Worm (Caenorhabditis elegans) whole organism, late embryonic: ENCODE measurements around the gene C25E10.12.

Source experiments
- T23F11.4 ChIP-seq: fragments of 200-800 bp; sonication (Bioruptor generic); optimal IDR thresholded peaks from 2 replicates; lab custom pipeline; 2018; ENCODE audit warnings: mild to moderate bottlenecking, missing genetic modification characterization, missing compliant biosample characterization
- ama-1 ChIP-seq: fragments of 150-350 bp; optimal IDR thresholded peaks from 2 replicates; lab custom pipeline; 2014
- ceh-19 ChIP-seq: fragments of 200-800 bp; sonication (Bioruptor generic); optimal IDR thresholded peaks from 2 replicates; lab custom pipeline; 2018; ENCODE audit warnings: mild to moderate bottlenecking, missing genetic modification characterization, missing compliant biosample characterization
- ceh-34 ChIP-seq: sonication (generic microtip); optimal IDR thresholded peaks from 2 replicates; lab custom pipeline; 2016; ENCODE audit warnings: mild to moderate bottlenecking, missing genetic modification characterization, missing compliant biosample characterization
- elt-2 ChIP-seq: sonication (generic microtip); optimal IDR thresholded peaks from 2 replicates; lab custom pipeline; 2016; ENCODE audit warnings: missing genetic modification reagents, missing genetic modification characterization, missing compliant biosample characterization
- ets-4 ChIP-seq: sonication (generic microtip); optimal IDR thresholded peaks from 2 replicates; lab custom pipeline; 2016; ENCODE audit warnings: missing genetic modification characterization, missing compliant biosample characterization
- fkh-10 ChIP-seq: fragments of 150-350 bp; optimal IDR thresholded peaks from 2 replicates; lab custom pipeline; 2014; ENCODE audit warnings: missing biosample characterization, missing genetic modification reagents, missing genetic modification characterization
- fkh-6 ChIP-seq: sonication (generic microtip); optimal IDR thresholded peaks from 2 replicates; lab custom pipeline; 2016; ENCODE audit warnings: missing genetic modification characterization, missing compliant biosample characterization
- nhr-11 ChIP-seq: fragments of 150-350 bp; optimal IDR thresholded peaks from 2 replicates; lab custom pipeline; 2014; ENCODE audit warnings: missing biosample characterization, missing genetic modification characterization
- rnt-1 ChIP-seq: sonication (generic microtip); optimal IDR thresholded peaks from 2 replicates; lab custom pipeline; 2016; ENCODE audit warnings: missing genetic modification characterization, missing compliant biosample characterization
- tbx-7 ChIP-seq: sonication (generic microtip); optimal IDR thresholded peaks from 2 replicates; lab custom pipeline; 2016; ENCODE audit warnings: missing genotype, missing genetic modification characterization, missing compliant biosample characterization
- unc-3 ChIP-seq, 2 experiments: fragments of 200-800 bp in 1 of 2; sonication (Bioruptor generic) in 1 of 2; sonication (generic microtip) in 1 of 2; conservative IDR thresholded peaks in 1 of 2; optimal IDR thresholded peaks in 1 of 2; 2 replicates each; pipeline versions ENCODE4 v1.3.6 to Lab custom; 2016 to 2022; ENCODE audit warnings: missing compliant biosample characterization in 2 of 2, missing genetic modification characterization in 2 of 2, missing genetic modification reagents in 1 of 2
- unc-86 ChIP-seq: sonication (generic microtip); optimal IDR thresholded peaks from 2 replicates; lab custom pipeline; 2016; ENCODE audit warnings: missing genetic modification characterization, missing compliant biosample characterization

DNA sequence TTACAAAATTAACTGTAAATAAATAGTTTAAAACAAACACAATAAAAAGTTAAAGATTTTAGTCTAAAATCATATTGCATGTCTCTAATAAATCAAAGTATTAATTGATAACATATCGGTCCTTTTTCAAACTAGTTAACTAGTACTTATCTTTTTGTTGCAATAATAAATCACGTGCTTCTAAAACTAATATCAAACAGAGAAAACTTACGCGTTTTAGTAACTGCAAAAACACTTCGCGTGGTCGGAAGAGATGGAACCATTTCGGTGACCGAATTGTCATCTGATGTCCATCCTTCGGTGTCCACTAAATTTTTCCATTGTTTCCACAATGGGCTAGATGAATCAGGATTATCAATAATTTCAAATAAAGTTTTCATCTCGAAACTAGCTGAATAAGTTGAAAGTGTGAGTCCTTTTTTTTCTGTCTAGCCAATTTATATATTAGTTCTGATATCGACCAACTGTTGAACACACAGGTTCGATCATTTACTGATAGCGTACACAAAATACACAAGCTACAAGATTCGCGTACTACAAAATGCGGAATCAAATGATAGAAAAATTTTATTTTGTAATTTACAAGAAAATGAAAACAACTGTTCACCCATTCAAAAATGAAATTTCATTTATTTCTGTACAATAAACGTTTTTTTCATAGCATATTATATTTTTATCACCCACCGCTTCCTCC, 36.2 kb upstream of the C25E10.12 start, which contains the start of gene F21C10.9:
- TF ChIP-seq ama-1 (lab: Kevin White, UChicago): no peak
- no peak for TF ChIP-seq fkh-10 (GFP tag; lab: Kevin White, UChicago)
- TF ChIP-seq unc-3 (GFP tag; conservative IDR thresholded peaks at IDR 0.05; lab: Robert Waterston, UW): no peak
- no peak for TF ChIP-seq unc-3 (tag; optimal IDR thresholded peaks at IDR 0.05; lab: Kevin White, UChicago)
- TF ChIP-seq ets-4 (tag; lab: Kevin White, UChicago): no peak
- no peak for TF ChIP-seq ceh-19
- TF ChIP-seq unc-86 (tag; lab: Kevin White, UChicago): no peak
- TF ChIP-seq fkh-6 (tag; lab: Kevin White, UChicago): no peak
- no peak for TF ChIP-seq nhr-11 (tag; lab: Kevin White, UChicago)
- no peak for TF ChIP-seq ceh-34 (tag; lab: Kevin White, UChicago)
- TF ChIP-seq tbx-7 (tag; lab: Kevin White, UChicago): no peak
- no peak for TF ChIP-seq rnt-1
- no peak for TF ChIP-seq elt-2 (tag; lab: Kevin White, UChicago)
- no peak for TF ChIP-seq T23F11.4
